Worm (Caenorhabditis elegans): ENCODE results near the gene R13H4.6.

Gene R13H4.6

ce11 chrV:11853723-11854122, 9.2 kb upstream of the R13H4.6 start:
- TF ChIP-seq tlp-1 (tag; optimal IDR thresholded peaks at IDR 0.05): no peak
- TF ChIP-seq lin-35 (GFP tag; optimal IDR thresholded peaks at IDR 0.05): peak in 1 of 2 experiments; percentile 5
- peak; percentile 23 for TF ChIP-seq unc-86 (tag; optimal IDR thresholded peaks at IDR 0.05)
- peak; percentile 30 for TF ChIP-seq skn-1 (tag; optimal IDR thresholded peaks at IDR 0.05)
- no peak for TF ChIP-seq sptf-1 (tag; optimal IDR thresholded peaks at IDR 0.05)
- TF ChIP-seq lin-14 (GFP tag; optimal IDR thresholded peaks at IDR 0.05): peak; percentile 40
- peak; percentile 28 for TF ChIP-seq nhr-71 (tag; optimal IDR thresholded peaks at IDR 0.05)

ce11 chrV:11854905-11855304, 8.0 kb upstream of the R13H4.6 start:
- peak; percentile 82 for TF ChIP-seq fkh-8 (tag; optimal IDR thresholded peaks at IDR 0.05)
- TF ChIP-seq lin-39 (tag; optimal IDR thresholded peaks at IDR 0.05): no peak
- TF ChIP-seq efl-3 (GFP tag; optimal IDR thresholded peaks at IDR 0.05): no peak
- TF ChIP-seq nhr-47 (tag; optimal IDR thresholded peaks at IDR 0.05): peak; percentile 60
- TF ChIP-seq pqm-1 (tag; optimal IDR thresholded peaks at IDR 0.05): no peak
- TF ChIP-seq unc-30 (tag; optimal IDR thresholded peaks at IDR 0.05): no peak
- peak; percentile 29 for TF ChIP-seq swsn-7 (tag; optimal IDR thresholded peaks at IDR 0.05)
- peak; percentile 75 for TF ChIP-seq lin-14 (GFP tag; optimal IDR thresholded peaks at IDR 0.05)
- TF ChIP-seq nhr-77 (tag; optimal IDR thresholded peaks at IDR 0.05): no peak
- no peak for TF ChIP-seq dsc-1 (tag; optimal IDR thresholded peaks at IDR 0.05)
- peak; percentile 54 for TF ChIP-seq nhr-11 (tag; optimal IDR thresholded peaks at IDR 0.05)
- no peak for TF ChIP-seq ets-5 (GFP tag; IDR thresholded peaks at IDR 0.05)
- TF ChIP-seq xbp-1 (tag; optimal IDR thresholded peaks at IDR 0.05): no peak
- no peak for TF ChIP-seq hlh-4 (tag; optimal IDR thresholded peaks at IDR 0.05)
- no peak for TF ChIP-seq fkh-4 (tag; optimal IDR thresholded peaks at IDR 0.05; ENCODE audit: borderline replicate concordance)
- TF ChIP-seq ama-1 (optimal IDR thresholded peaks at IDR 0.05): no peak
- TF ChIP-seq nhr-71 (tag; optimal IDR thresholded peaks at IDR 0.05): peak; percentile 64
- TF ChIP-seq tbx-2 (tag; optimal IDR thresholded peaks at IDR 0.05): peak; percentile 27
- TF ChIP-seq isw-1 (GFP tag; IDR thresholded peaks at IDR 0.05): no peak
- TF ChIP-seq nhr-237 (tag; optimal IDR thresholded peaks at IDR 0.05): peak; percentile 54
- TF ChIP-seq F16B12.6 (tag; optimal IDR thresholded peaks at IDR 0.05): no peak
- TF ChIP-seq nhr-20 (tag; optimal IDR thresholded peaks at IDR 0.05): peak; percentile 20
- peak; percentile 1 to 20 for TF ChIP-seq lsy-2 (tag; optimal IDR thresholded peaks at IDR 0.05)
- TF ChIP-seq mdl-1 (tag; optimal IDR thresholded peaks at IDR 0.05): no peak

- TF ChIP-seq jun-1 (tag; optimal IDR thresholded peaks at IDR 0.05) (no peak), ceh-63 (GFP tag; optimal IDR thresholded peaks at IDR 0.05) (no peak), fkh-10 (GFP tag; optimal IDR thresholded peaks at IDR 0.05) (no peak), ztf-11 (tag; optimal IDR thresholded peaks at IDR 0.05) (no peak), lin-13 (GFP tag; optimal IDR thresholded peaks at IDR 0.05) (no peak), dsc-1 (tag; optimal IDR thresholded peaks at IDR 0.05) (no peak), snu-23 (GFP tag; optimal IDR thresholded peaks at IDR 0.05) (no peak), grh-1 (GFP tag; IDR thresholded peaks at IDR 0.05) (no peak), ets-5 (GFP tag; IDR thresholded peaks at IDR 0.05) (no peak), lin-15B (tag; optimal IDR thresholded peaks at IDR 0.05) (no peak), lin-14 (GFP tag; optimal IDR thresholded peaks at IDR 0.05) (no peak)
Observed at ce11 chrV:11856022-11856421, 6.9 kb upstream of the R13H4.6 start.

- no peak for TF ChIP-seq ces-1 (GFP tag; optimal IDR thresholded peaks at IDR 0.05)
- TF ChIP-seq C04F5.9 (tag; optimal IDR thresholded peaks at IDR 0.05): no peak
- no peak for TF ChIP-seq nhr-76 (tag; optimal IDR thresholded peaks at IDR 0.05)
- no peak for TF ChIP-seq egl-13 (tag; optimal IDR thresholded peaks at IDR 0.05)
- no peak for TF ChIP-seq efl-1 (optimal IDR thresholded peaks at IDR 0.05)
- peak in 1 of 2 experiments; percentile 38 for TF ChIP-seq efl-1 (GFP tag; optimal IDR thresholded peaks at IDR 0.05 in 1 of 2)
Observed at ce11 chrV:11857756-11858155, 5.2 kb upstream of the R13H4.6 start.
